Worm (Caenorhabditis elegans): ENCODE data around the gene arl-6.

ce11 chrIII:4844327-4844726, 29.7 kb upstream of the arl-6 start, which contains the start of the genes clec-157 and fkh-5:
- TF ChIP-seq klf-2 (GFP tag; conservative IDR thresholded peaks at IDR 0.05) (no peak), T22C8.4 (GFP tag; IDR thresholded peaks at IDR 0.05) (no peak), ref-1 (GFP tag; conservative IDR thresholded peaks at IDR 0.05) (no peak), flt-1 (GFP tag; IDR thresholded peaks at IDR 0.05) (no peak), tab-1 (GFP tag; IDR thresholded peaks at IDR 0.05) (no peak), ztf-23 (GFP tag; IDR thresholded peaks at IDR 0.05) (no peak), med-1 (GFP tag; optimal IDR thresholded peaks at IDR 0.05; ENCODE audit: insufficient read depth) (no peak), cog-1 (tag; optimal IDR thresholded peaks at IDR 0.05) (no peak), ztf-29 (GFP tag; IDR thresholded peaks at IDR 0.05) (no peak)
